Worm (Caenorhabditis elegans): ENCODE measurements around the gene Y37D8A.25.

Gene Y37D8A.25

ce11 chrIII:12838913-12839366 is 18.9 kb upstream of the Y37D8A.25 start, which contains the start of gene Y37D8A.4 (continued):
- TF ChIP-seq zfp-2 (tag; optimal IDR thresholded peaks at IDR 0.05) (no peak), nhr-48 (tag; optimal IDR thresholded peaks at IDR 0.05) (no peak), hif-1 (tag; optimal IDR thresholded peaks at IDR 0.05) (peak in 1 of 2 experiments; percentile 42), dmd-6 (GFP tag; IDR thresholded peaks at IDR 0.05) (peak; percentile 87), cey-2 (tag; optimal IDR thresholded peaks at IDR 0.05; ENCODE audit: borderline replicate concordance, insufficient read depth) (no peak), hlh-30 (tag; optimal IDR thresholded peaks at IDR 0.05; ENCODE audit: insufficient read depth) (peak; percentile 86), ztf-7 (tag; optimal IDR thresholded peaks at IDR 0.05) (no peak), dmd-9 (GFP tag; IDR thresholded peaks at IDR 0.05) (no peak), snpc-4 (tag; optimal IDR thresholded peaks at IDR 0.05) (no peak), nhr-28 (tag; optimal IDR thresholded peaks at IDR 0.05) (peak; percentile 75), zip-2 (tag; optimal IDR thresholded peaks at IDR 0.05) (no peak), aly-2 (tag; optimal IDR thresholded peaks at IDR 0.05) (no peak), nhr-76 (tag; optimal IDR thresholded peaks at IDR 0.05) (no peak), arid-1 (GFP tag; conservative IDR thresholded peaks at IDR 0.05) (no peak), mdt-29 (GFP tag; IDR thresholded peaks at IDR 0.05) (no peak), saeg-2 (GFP tag; IDR thresholded peaks at IDR 0.05) (no peak), lim-7 (GFP tag; IDR thresholded peaks at IDR 0.05) (no peak), fkh-10 (GFP tag; optimal IDR thresholded peaks at IDR 0.05) (no peak), dmd-8 (GFP tag; IDR thresholded peaks at IDR 0.05) (no peak), F10B5.3 (tag; optimal IDR thresholded peaks at IDR 0.05) (no peak), php-3 (GFP tag; IDR thresholded peaks at IDR 0.05) (no peak), unc-130 (GFP tag; optimal IDR thresholded peaks at IDR 0.05) (no peak), aha-1 (tag) (no peak), snpc-1.2 (GFP tag; IDR thresholded peaks at IDR 0.05) (no peak), set-16 (GFP tag; IDR thresholded peaks at IDR 0.05) (peak; percentile 45; the same call in 1 of the 2 replicates), unc-39 (tag; optimal IDR thresholded peaks at IDR 0.05) (no peak), lin-1 (GFP tag; IDR thresholded peaks at IDR 0.05) (no peak), ctbp-1 (GFP tag; IDR thresholded peaks at IDR 0.05) (no peak), lin-39 (tag; optimal IDR thresholded peaks at IDR 0.05) (no peak), mes-2 (tag; optimal IDR thresholded peaks at IDR 0.05; ENCODE audit: poor library complexity, severe bottlenecking) (peak; percentile 29), lir-3 (tag; optimal IDR thresholded peaks at IDR 0.05) (no peak), nhr-111 (GFP tag; optimal IDR thresholded peaks at IDR 0.05) (no peak), zag-1 (tag; optimal IDR thresholded peaks at IDR 0.05) (no peak), lin-15B (tag; optimal IDR thresholded peaks at IDR 0.05) (no peak), Y75B8A.6 (GFP tag; IDR thresholded peaks at IDR 0.05) (no peak), ZK337.2 (GFP tag; IDR thresholded peaks at IDR 0.05) (no peak), egl-43 (GFP tag; IDR thresholded peaks at IDR 0.05) (no peak), ceh-32 (tag; optimal IDR thresholded peaks at IDR 0.05; ENCODE audit: poor library complexity) (no peak), Y5F2A.4 (GFP tag; optimal IDR thresholded peaks at IDR 0.05) (no peak), nhr-10 (tag; optimal IDR thresholded peaks at IDR 0.05) (no peak), ceh-28 (tag; optimal IDR thresholded peaks at IDR 0.05) (no peak), lin-29 (GFP tag; IDR thresholded peaks at IDR 0.05) (no peak), gei-8 (GFP tag; optimal IDR thresholded peaks at IDR 0.05) (no peak), madf-5 (GFP tag; IDR thresholded peaks at IDR 0.05) (no peak), T20F7.1 (GFP tag; optimal IDR thresholded peaks at IDR 0.05) (peak; percentile 24), dve-1 (tag; optimal IDR thresholded peaks at IDR 0.05; ENCODE audit: insufficient read depth) (peak; percentile 74), F37D6.2 (tag; optimal IDR thresholded peaks at IDR 0.05) (no peak), hmg-1.1 (GFP tag; IDR thresholded peaks at IDR 0.05) (peak; percentile 39; the same call in 1 of the 2 replicates), ceh-62 (tag; optimal IDR thresholded peaks at IDR 0.05) (no peak), nhr-41 (GFP tag; IDR thresholded peaks at IDR 0.05) (no peak), daf-12 (tag; optimal IDR thresholded peaks at IDR 0.05) (no peak), jun-1 (tag; optimal IDR thresholded peaks at IDR 0.05) (no peak)
